Worm (Caenorhabditis elegans) whole organism, L1 larva: ENCODE measurements around the gene puf-7.

Experiments
- ceh-90 ChIP-seq: sonication (generic microtip); optimal IDR thresholded peaks from 2 replicates; lab custom pipeline; 2016; ENCODE audit warnings: missing genetic modification characterization, missing compliant biosample characterization
- elt-2 ChIP-seq: sonication (generic microtip); optimal IDR thresholded peaks from 2 replicates; lab custom pipeline; 2016; ENCODE audit warnings: missing genetic modification characterization, mild to moderate bottlenecking, inconsistent platforms, missing compliant biosample characterization, missing genetic modification reagents
- fos-1 ChIP-seq: fragments of 150-350 bp; optimal IDR thresholded peaks from 2 replicates; lab custom pipeline; 2014; ENCODE audit warnings: missing biosample characterization, missing genetic modification characterization
- lin-15B ChIP-seq: fragments of 150-350 bp; sonication (generic microtip); optimal IDR thresholded peaks from 3 replicates; lab custom pipeline; 2014; ENCODE audit warnings: missing biosample characterization, missing genetic modification characterization
- lin-35 ChIP-seq, 2 experiments: fragments of 150-350 bp; optimal IDR thresholded peaks; 2 replicates each; lab custom pipeline; 2014; ENCODE audit warnings: missing biosample characterization in 2 of 2, missing genetic modification characterization in 2 of 2, missing genetic modification reagents in 2 of 2
- mab-9 ChIP-seq: fragments of 200-800 bp; sonication (Bioruptor generic); IDR thresholded peaks from 2 replicates; pipeline ENCODE4 v1.3.6; 2022; ENCODE audit warnings: missing genetic modification reagents, missing genetic modification characterization, missing compliant biosample characterization
- nhr-12 ChIP-seq: sonication (generic microtip); optimal IDR thresholded peaks from 2 replicates; lab custom pipeline; 2017; ENCODE audit warnings: missing biosample characterization, missing genetic modification characterization
- nhr-237 ChIP-seq: fragments of 150-350 bp; optimal IDR thresholded peaks from 2 replicates; lab custom pipeline; 2014; ENCODE audit warnings: missing biosample characterization, missing genetic modification characterization
- nhr-76 ChIP-seq: sonication (generic microtip); optimal IDR thresholded peaks from 2 replicates; lab custom pipeline; 2017; ENCODE audit warnings: missing biosample characterization, missing genetic modification characterization
- pqm-1 ChIP-seq: sonication (generic microtip); optimal IDR thresholded peaks from 3 replicates; lab custom pipeline; 2017; ENCODE audit warnings: missing biosample characterization, missing genetic modification characterization
- skn-1 ChIP-seq: fragments of 150-350 bp; optimal IDR thresholded peaks from 2 replicates; lab custom pipeline; 2014; ENCODE audit warnings: missing biosample characterization, missing genetic modification characterization
- snpc-4 ChIP-seq: fragments of 150-350 bp; optimal IDR thresholded peaks from 2 replicates; lab custom pipeline; 2014; ENCODE audit warnings: missing biosample characterization, missing genetic modification characterization
- sptf-1 ChIP-seq: fragments of 150-350 bp; optimal IDR thresholded peaks from 2 replicates; lab custom pipeline; 2014; ENCODE audit warnings: missing biosample characterization, missing genetic modification characterization
- unc-62 ChIP-seq: fragments of 150-350 bp; optimal IDR thresholded peaks from 2 replicates; lab custom pipeline; 2014; ENCODE audit warnings: missing biosample characterization, missing genetic modification reagents, missing genetic modification characterization

- TF ChIP-seq fos-1 (tag; lab: Kevin White, UChicago) (no peak), unc-62 (GFP tag; lab: Kevin White, UChicago) (no peak), elt-2 (tag; lab: Kevin White, UChicago) (no peak), skn-1 (tag; lab: Kevin White, UChicago) (no peak), snpc-4 (tag; lab: Kevin White, UChicago) (no peak), lin-15B (tag; lab: Kevin White, UChicago) (no peak), nhr-12 (tag; lab: Kevin White, UChicago) (no peak), nhr-76 (tag; lab: Kevin White, UChicago) (no peak), lin-35 (GFP tag; optimal IDR thresholded peaks at IDR 0.05; lab: Kevin White, UChicago) (no peak), mab-9 (no peak), ceh-90 (no peak), sptf-1 (tag; lab: Kevin White, UChicago) (no peak), nhr-237 (tag; lab: Kevin White, UChicago) (no peak), pqm-1 (tag; lab: Kevin White, UChicago) (no peak)
Observed at ce11 chrIV:5494099-5494498, 7.6 kb downstream of the puf-7 start.
